Worm (Caenorhabditis elegans): ENCODE data around the gene Y53F4B.14.

Gene Y53F4B.14

DNA sequence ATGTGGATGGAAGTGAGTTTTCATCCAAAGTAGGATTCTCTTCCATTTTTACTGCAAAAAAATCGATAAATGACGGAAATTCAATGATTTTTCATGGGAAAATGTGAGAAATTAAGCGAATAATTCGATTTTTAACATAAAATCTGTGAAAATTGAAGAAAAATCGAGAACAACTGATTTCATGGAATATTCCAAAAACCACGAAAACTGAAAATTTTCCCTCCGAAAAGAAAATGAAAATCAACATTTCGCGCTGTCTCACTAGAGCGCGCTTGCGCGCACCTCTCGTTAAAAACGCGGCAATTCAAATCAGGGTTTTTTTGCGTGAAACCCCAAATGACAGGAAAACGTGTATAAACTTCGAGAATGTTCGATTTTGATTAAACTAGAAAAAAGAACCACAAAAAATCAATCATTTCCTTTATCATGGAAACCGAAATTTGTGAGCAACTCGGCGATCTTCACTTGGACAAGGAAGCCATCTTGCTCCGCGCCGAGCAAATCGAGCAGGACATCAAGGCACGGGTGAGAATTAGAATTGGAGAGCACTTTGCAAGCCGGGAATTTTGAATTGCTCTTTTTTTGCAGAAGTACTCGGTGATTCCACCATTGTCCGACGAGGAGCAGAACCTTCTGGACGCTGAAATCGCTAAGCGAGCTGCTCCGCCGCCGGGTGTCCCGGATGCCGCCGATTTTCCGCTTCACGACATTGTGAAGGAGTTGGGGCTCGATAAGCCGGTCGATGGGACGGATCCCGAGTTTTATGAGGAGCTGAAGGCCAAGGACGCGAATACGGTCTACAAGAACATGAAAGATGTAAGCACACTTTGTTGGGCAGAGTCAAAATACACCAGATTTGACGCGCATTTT lies 27.2 kb upstream of the Y53F4B.14 start, which contains the start of the genes Y53F4B.9 and Y53F4B.11 (continued):
- TF ChIP-seq tag-97 (GFP tag; IDR thresholded peaks at IDR 0.05) (no peak), nhr-237 (tag; optimal IDR thresholded peaks at IDR 0.05) (no peak), unc-130 (GFP tag; optimal IDR thresholded peaks at IDR 0.05) (peak; percentile 73), T26A8.4 (GFP tag; IDR thresholded peaks at IDR 0.05) (0 out of 2 replicates have a peak, but pooled peaks have one; percentile 10), dmd-9 (GFP tag; IDR thresholded peaks at IDR 0.05) (0 out of 2 replicates have a peak, but pooled peaks have one; percentile 52), mep-1 (tag; optimal IDR thresholded peaks at IDR 0.05) (peak; percentile 73), aha-1 (tag) (peak; percentile 12), Y105C5A.15 (GFP tag; IDR thresholded peaks at IDR 0.05) (no peak), dpl-1 (GFP tag; optimal IDR thresholded peaks at IDR 0.05) (peak; percentile 99), lsy-2 (tag; optimal IDR thresholded peaks at IDR 0.05) (peak; percentile 36 to 86), dmd-6 (GFP tag; IDR thresholded peaks at IDR 0.05) (peak; percentile 37; the same call in 1 of the 2 replicates), vab-7 (GFP tag; IDR thresholded peaks at IDR 0.05) (0 out of 2 replicates have a peak, but pooled peaks have one; percentile 29), attf-4 (tag; optimal IDR thresholded peaks at IDR 0.05) (no peak), zag-1 (tag; optimal IDR thresholded peaks at IDR 0.05) (no peak), hif-1 (tag; optimal IDR thresholded peaks at IDR 0.05) (peak in 1 of 2 experiments; percentile 70), madf-9 (GFP tag; conservative IDR thresholded peaks at IDR 0.05) (peak; percentile 69), pqm-1 (tag; optimal IDR thresholded peaks at IDR 0.05) (no peak), jun-1 (tag; optimal IDR thresholded peaks at IDR 0.05) (no peak), nhr-11 (tag; optimal IDR thresholded peaks at IDR 0.05) (peak; percentile 53), egl-27 (tag; optimal IDR thresholded peaks at IDR 0.05) (no peak), nhr-28 (tag; optimal IDR thresholded peaks at IDR 0.05) (peak; percentile 57), mes-2 (tag; optimal IDR thresholded peaks at IDR 0.05; ENCODE audit: poor library complexity, severe bottlenecking) (peak; percentile 87), lin-13 (GFP tag; optimal IDR thresholded peaks at IDR 0.05) (peak; percentile 61), ceh-82 (tag; optimal IDR thresholded peaks at IDR 0.05) (no peak), nhr-42 (GFP tag; IDR thresholded peaks at IDR 0.05) (peak; percentile 78), lin-38 (GFP tag; IDR thresholded peaks at IDR 0.05) (peak; percentile 99)

ce11 chrII:15014380-15014779 lies 23.4 kb upstream of the Y53F4B.14 start, which contains the start of gene Y53F4B.51:
Gene Y53F4B.51, minus strand, starts transcription at chrII:15014442.
- TF ChIP-seq php-3 (GFP tag; IDR thresholded peaks at IDR 0.05) (no peak), fkh-10 (GFP tag; optimal IDR thresholded peaks at IDR 0.05) (peak; percentile 79), unc-62 (GFP tag; optimal IDR thresholded peaks at IDR 0.05 in 1 of 2) (peak in 1 of 2 experiments; percentile 60), unc-62 (tag; optimal IDR thresholded peaks at IDR 0.05) (no peak)

ce11 chrII:15015669-15016068 lies 22.1 kb upstream of the Y53F4B.14 start:
- TF ChIP-seq nhr-42 (GFP tag; IDR thresholded peaks at IDR 0.05) (no peak), hlh-30 (tag; optimal IDR thresholded peaks at IDR 0.05; ENCODE audit: insufficient read depth) (no peak), dpl-1 (GFP tag; optimal IDR thresholded peaks at IDR 0.05) (no peak), skn-1 (tag; optimal IDR thresholded peaks at IDR 0.05) (no peak), mxl-2 (GFP tag; conservative IDR thresholded peaks at IDR 0.05) (no peak), zip-2 (tag; optimal IDR thresholded peaks at IDR 0.05) (no peak), R02D3.7 (tag; optimal IDR thresholded peaks at IDR 0.05) (no peak)

DNA sequence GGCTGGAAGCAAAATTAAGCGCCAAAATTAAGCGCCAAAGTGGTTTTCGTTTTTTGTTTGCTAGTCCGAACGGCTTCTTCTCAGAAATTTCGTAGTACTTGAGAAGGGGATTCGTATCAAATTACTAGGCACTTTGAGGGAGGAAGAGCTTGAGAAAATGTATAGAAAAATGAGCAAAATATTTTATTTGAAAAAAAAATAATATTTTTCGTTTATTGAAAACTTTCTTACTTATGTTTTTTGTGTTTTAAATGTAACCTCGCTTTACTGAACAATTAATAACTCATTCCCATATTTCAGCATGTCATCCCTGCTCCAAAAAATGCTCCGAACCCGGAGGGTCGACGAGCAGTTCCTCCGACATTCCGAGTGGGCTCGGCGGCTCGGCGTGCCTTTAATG lies 18.9 kb upstream of the Y53F4B.14 start, which contains the start of gene Y53F4B.12:
Gene Y53F4B.12 (plus strand): TSS at position 301 of the 400 bp plus-strand sequence.
- TF ChIP-seq ces-1 (GFP tag; optimal IDR thresholded peaks at IDR 0.05) (no peak), php-3 (GFP tag; IDR thresholded peaks at IDR 0.05) (no peak), hlh-30 (tag; optimal IDR thresholded peaks at IDR 0.05; ENCODE audit: insufficient read depth) (no peak), daf-16 (GFP tag; optimal IDR thresholded peaks at IDR 0.05) (no peak), daf-16 (tag; optimal IDR thresholded peaks at IDR 0.05) (no peak), nhr-237 (tag; optimal IDR thresholded peaks at IDR 0.05) (no peak), dmd-6 (GFP tag; IDR thresholded peaks at IDR 0.05) (no peak), ZK337.2 (GFP tag; IDR thresholded peaks at IDR 0.05) (no peak), ama-1 (optimal IDR thresholded peaks at IDR 0.05) (no peak), lim-7 (GFP tag; IDR thresholded peaks at IDR 0.05) (no peak), zip-2 (tag; optimal IDR thresholded peaks at IDR 0.05) (no peak), gei-8 (GFP tag; optimal IDR thresholded peaks at IDR 0.05) (no peak), Y5F2A.4 (GFP tag; optimal IDR thresholded peaks at IDR 0.05) (no peak), daf-12 (tag; optimal IDR thresholded peaks at IDR 0.05) (no peak)

All from whole organism, L4 larva.